Worm (Caenorhabditis elegans) whole organism, young adult: Measurements from ENCODE around the gene ifta-2.
A peak's percentile ranks its signal among the peaks of the same experiment; 100 is the strongest.

Experiments
- B0261.1 ChIP-seq: sonication (generic microtip); optimal IDR thresholded peaks from 2 replicates; lab custom pipeline; 2016; ENCODE audit warnings: mild to moderate bottlenecking, missing genetic modification characterization, moderate library complexity, missing compliant biosample characterization
- B0336.3 ChIP-seq: fragments of 200-800 bp; sonication (Bioruptor generic); IDR thresholded peaks from 2 replicates; pipeline ENCODE4 v1.3.6; 2022; ENCODE audit warnings: missing genetic modification characterization, missing compliant biosample characterization
- C17E4.6 ChIP-seq: fragments of 200-800 bp; sonication (Bioruptor generic); IDR thresholded peaks from 2 replicates; pipeline ENCODE4 v1.3.6; 2022; ENCODE audit warnings: missing genetic modification reagents, missing genetic modification characterization, missing compliant biosample characterization
- D2030.7 ChIP-seq: fragments of 200-800 bp; sonication (Bioruptor generic); IDR thresholded peaks from 2 replicates; pipeline ENCODE4 v1.3.6; 2022; ENCODE audit warnings: missing genetic modification reagents, missing genetic modification characterization, missing compliant biosample characterization
- F22D6.2 ChIP-seq: sonication (generic microtip); optimal IDR thresholded peaks from 2 replicates; lab custom pipeline; 2016; ENCODE audit warnings: mild to moderate bottlenecking, missing genetic modification characterization, missing compliant biosample characterization
- F55B11.4 ChIP-seq: sonication (generic microtip); optimal IDR thresholded peaks from 2 replicates; lab custom pipeline; 2016; ENCODE audit warnings: missing compliant biosample characterization, missing genetic modification characterization, borderline replicate concordance; ENCODE audit not compliant: insufficient read depth
- F57A8.1 ChIP-seq: fragments of 200-800 bp; sonication (Bioruptor generic); optimal IDR thresholded peaks from 2 replicates; lab custom pipeline; 2018; ENCODE audit warnings: mild to moderate bottlenecking, missing genetic modification characterization, moderate library complexity, missing compliant biosample characterization
- F57C9.4 ChIP-seq: sonication (generic microtip); optimal IDR thresholded peaks from 2 replicates; lab custom pipeline; 2017; ENCODE audit warnings: mild to moderate bottlenecking, missing genetic modification characterization, missing compliant biosample characterization
- K11D2.4 ChIP-seq: fragments of 200-800 bp; sonication (Bioruptor generic); IDR thresholded peaks from 2 replicates; pipeline ENCODE4 v1.3.6; 2022; ENCODE audit warnings: missing genetic modification reagents, missing genetic modification characterization, missing compliant biosample characterization
- K12H6.12 ChIP-seq: fragments of 200-800 bp; sonication (Bioruptor generic); optimal IDR thresholded peaks from 2 replicates; lab custom pipeline; 2018; ENCODE audit warnings: mild to moderate bottlenecking, missing genetic modification characterization, missing compliant biosample characterization
- T26A5.8 ChIP-seq: sonication (generic microtip); optimal IDR thresholded peaks from 2 replicates; lab custom pipeline; 2016; ENCODE audit warnings: missing genetic modification characterization, missing compliant biosample characterization
- Y79H2A.3 ChIP-seq: fragments of 200-800 bp; sonication (Bioruptor generic); conservative IDR thresholded peaks from 2 replicates; pipeline ENCODE4 v1.3.6; 2022; ENCODE audit warnings: missing genetic modification reagents, missing genetic modification characterization, missing compliant biosample characterization
- akir-1 ChIP-seq: fragments of 200-800 bp; sonication (Bioruptor generic); optimal IDR thresholded peaks from 2 replicates; lab custom pipeline; 2018; ENCODE audit warnings: mild to moderate bottlenecking, missing genetic modification characterization, moderate library complexity, missing compliant biosample characterization
- aptf-2 ChIP-seq: fragments of 200-800 bp; sonication (Bioruptor generic); conservative IDR thresholded peaks from 2 replicates; pipeline ENCODE4 v1.3.6; 2022; ENCODE audit warnings: missing genetic modification reagents, missing genetic modification characterization, missing compliant biosample characterization
- aptf-3 ChIP-seq: fragments of 200-800 bp; sonication (Bioruptor generic); IDR thresholded peaks from 2 replicates; pipeline ENCODE4 v1.3.6; 2022; ENCODE audit warnings: missing genetic modification characterization, missing compliant biosample characterization
- attf-3 ChIP-seq: fragments of 200-800 bp; sonication (Bioruptor generic); conservative IDR thresholded peaks from 2 replicates; pipeline ENCODE4 v1.3.6; 2022; ENCODE audit warnings: missing genetic modification reagents, missing genetic modification characterization, missing compliant biosample characterization
- attf-5 ChIP-seq: fragments of 200-800 bp; sonication (Bioruptor generic); optimal IDR thresholded peaks from 2 replicates; lab custom pipeline; 2018; ENCODE audit warnings: mild to moderate bottlenecking, missing genetic modification characterization, missing compliant biosample characterization
- bed-2 ChIP-seq: fragments of 200-800 bp; sonication (Bioruptor generic); IDR thresholded peaks from 2 replicates; pipeline ENCODE4 v1.3.6; 2022; ENCODE audit warnings: missing genetic modification reagents, missing genetic modification characterization, missing compliant biosample characterization
- ccch-3 ChIP-seq: fragments of 200-800 bp; sonication (Bioruptor generic); optimal IDR thresholded peaks from 2 replicates; lab custom pipeline; 2018; ENCODE audit warnings: mild to moderate bottlenecking, missing genetic modification characterization, missing compliant biosample characterization
- cebp-2 ChIP-seq: fragments of 200-800 bp; sonication (Bioruptor generic); IDR thresholded peaks from 2 replicates; pipeline ENCODE4 v1.3.6; 2022; ENCODE audit warnings: missing genetic modification characterization, missing compliant biosample characterization
- chd-7 ChIP-seq: sonication (generic microtip); optimal IDR thresholded peaks from 2 replicates; lab custom pipeline; 2016; ENCODE audit warnings: mild to moderate bottlenecking, missing genetic modification characterization, moderate library complexity, missing compliant biosample characterization
- dox-1 ChIP-seq: fragments of 200-800 bp; sonication (Bioruptor generic); IDR thresholded peaks from 2 replicates; pipeline ENCODE4 v1.3.6; 2022; ENCODE audit warnings: missing genetic modification reagents, missing genetic modification characterization, missing compliant biosample characterization
- ekl-4 ChIP-seq: fragments of 200-800 bp; sonication (Bioruptor generic); IDR thresholded peaks from 2 replicates; pipeline ENCODE4 v1.3.6; 2022; ENCODE audit warnings: missing genetic modification reagents, missing genetic modification characterization, missing compliant biosample characterization
- hmg-1.2 ChIP-seq: fragments of 200-800 bp; sonication (Bioruptor generic); IDR thresholded peaks from 2 replicates; pipeline ENCODE4 v1.3.6; 2022; ENCODE audit warnings: missing genetic modification reagents, missing genetic modification characterization, missing compliant biosample characterization
- hsf-1 ChIP-seq: fragments of 200-800 bp; sonication (Bioruptor generic); IDR thresholded peaks from 2 replicates; pipeline ENCODE4 v1.3.6; 2022; ENCODE audit warnings: missing genetic modification reagents, missing genetic modification characterization, missing compliant biosample characterization
- lag-1 ChIP-seq: fragments of 200-800 bp; sonication (Bioruptor generic); IDR thresholded peaks from 2 replicates; pipeline ENCODE4 v1.3.6; 2022; ENCODE audit warnings: missing genetic modification reagents, missing genetic modification characterization, missing compliant biosample characterization
- let-607 ChIP-seq, 2 experiments: fragments of 200-800 bp in 1 of 2; sonication (Bioruptor generic) in 1 of 2; sonication (generic microtip) in 1 of 2; optimal IDR thresholded peaks; 2 replicates each; lab custom pipeline; 2016 to 2018; ENCODE audit warnings: mild to moderate bottlenecking in 2 of 2, missing compliant biosample characterization in 2 of 2, missing genetic modification characterization in 2 of 2, moderate library complexity in 2 of 2, missing genotype in 1 of 2
- lsy-27 ChIP-seq: sonication (generic microtip); optimal IDR thresholded peaks from 2 replicates; lab custom pipeline; 2017; ENCODE audit warnings: missing genetic modification characterization, mild to moderate bottlenecking, missing compliant biosample characterization, antibody characterized with exemption, missing genotype, borderline replicate concordance; ENCODE audit not compliant: insufficient read depth
- madf-10 ChIP-seq: sonication (generic microtip); optimal IDR thresholded peaks from 2 replicates; lab custom pipeline; 2016; ENCODE audit warnings: mild to moderate bottlenecking, missing genetic modification characterization, missing compliant biosample characterization
- madf-3 ChIP-seq: fragments of 200-800 bp; sonication (Bioruptor generic); IDR thresholded peaks from 2 replicates; pipeline ENCODE4 v1.3.6; 2022; ENCODE audit warnings: missing genetic modification reagents, missing genetic modification characterization, missing compliant biosample characterization
- madf-6 ChIP-seq: fragments of 200-800 bp; sonication (Bioruptor generic); IDR thresholded peaks from 2 replicates; pipeline ENCODE4 v1.3.6; 2022; ENCODE audit warnings: missing genetic modification reagents, missing genetic modification characterization, missing compliant biosample characterization
- mcd-1 ChIP-seq: fragments of 200-800 bp; sonication (Bioruptor generic); IDR thresholded peaks from 2 replicates; pipeline ENCODE4 v1.3.6; 2022; ENCODE audit warnings: missing genetic modification reagents, missing genetic modification characterization, missing compliant biosample characterization
- mes-4 ChIP-seq: sonication (generic microtip); optimal IDR thresholded peaks from 2 replicates; lab custom pipeline; 2016; ENCODE audit warnings: missing genotype, missing genetic modification characterization, missing compliant biosample characterization
- nfya-2 ChIP-seq: fragments of 200-800 bp; sonication (Bioruptor generic); IDR thresholded peaks from 2 replicates; pipeline ENCODE4 v1.3.6; 2022; ENCODE audit warnings: missing genetic modification reagents, missing genetic modification characterization, missing compliant biosample characterization
- nhr-120 ChIP-seq: fragments of 200-800 bp; sonication (Bioruptor generic); IDR thresholded peaks from 2 replicates; pipeline ENCODE4 v1.3.6; 2022; ENCODE audit warnings: missing genetic modification characterization, missing compliant biosample characterization
- nhr-90 ChIP-seq: sonication (generic microtip); optimal IDR thresholded peaks from 2 replicates; lab custom pipeline; 2016; ENCODE audit warnings: missing genotype, mild to moderate bottlenecking, missing genetic modification characterization, missing compliant biosample characterization
- pha-4 ChIP-seq: fragments of 150-350 bp; sonication (generic microtip); optimal IDR thresholded peaks from 2 replicates; lab custom pipeline; 2014; ENCODE audit warnings: missing biosample characterization, missing genetic modification reagents, missing genetic modification characterization
- snpc-3.4 ChIP-seq: sonication (generic microtip); optimal IDR thresholded peaks from 2 replicates; lab custom pipeline; 2017; ENCODE audit warnings: missing genetic modification characterization, mild to moderate bottlenecking, missing compliant biosample characterization, antibody characterized with exemption, moderate library complexity, missing genotype, missing genetic modification reagents
- snpc-4 ChIP-seq, 5 experiments: fragments of 150-350 bp in 1 of 5; sonication (generic microtip) in 4 of 5; optimal IDR thresholded peaks; 2 replicates each; lab custom pipeline; 2014 to 2018; ENCODE audit warnings: missing genetic modification characterization in 5 of 5, missing biosample characterization in 3 of 5, antibody characterized with exemption in 2 of 5, mild to moderate bottlenecking in 2 of 5, missing compliant biosample characterization in 2 of 5, missing genotype in 2 of 5, moderate library complexity in 2 of 5, missing genetic modification reagents in 1 of 5
- unc-62 ChIP-seq: fragments of 150-350 bp; optimal IDR thresholded peaks from 2 replicates; lab custom pipeline; 2014; ENCODE audit warnings: missing biosample characterization, missing genetic modification reagents, missing genetic modification characterization
- ztf-25 ChIP-seq: fragments of 200-800 bp; sonication (Bioruptor generic); IDR thresholded peaks from 2 replicates; pipeline ENCODE4 v1.3.6; 2022; ENCODE audit warnings: missing genetic modification reagents, missing genetic modification characterization, missing compliant biosample characterization
- ztf-28 ChIP-seq: fragments of 200-800 bp; sonication (Bioruptor generic); IDR thresholded peaks from 2 replicates; pipeline ENCODE4 v1.3.6; 2022; ENCODE audit warnings: missing genetic modification reagents, missing genetic modification characterization, missing compliant biosample characterization
- ztf-6 ChIP-seq: fragments of 200-800 bp; sonication (Bioruptor generic); IDR thresholded peaks from 2 replicates; pipeline ENCODE4 v1.3.6; 2022; ENCODE audit warnings: missing genetic modification reagents, missing genetic modification characterization, missing compliant biosample characterization

Gene ifta-2

DNA sequence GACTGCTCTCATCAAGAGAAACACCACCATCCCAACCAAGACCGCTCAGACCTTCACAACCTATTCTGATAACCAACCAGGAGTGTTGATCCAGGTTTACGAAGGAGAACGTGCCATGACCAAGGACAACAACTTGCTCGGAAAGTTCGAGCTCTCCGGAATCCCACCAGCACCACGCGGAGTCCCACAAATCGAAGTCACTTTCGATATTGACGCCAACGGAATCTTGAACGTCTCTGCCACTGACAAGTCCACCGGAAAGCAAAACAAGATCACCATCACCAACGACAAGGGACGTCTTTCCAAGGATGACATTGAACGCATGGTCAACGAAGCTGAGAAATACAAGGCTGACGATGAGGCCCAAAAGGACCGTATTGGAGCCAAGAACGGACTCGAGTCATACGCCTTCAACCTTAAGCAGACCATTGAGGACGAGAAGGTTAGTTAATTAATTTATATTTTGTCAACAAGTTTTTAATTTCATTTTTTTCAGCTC, 21.3 kb downstream of the ifta-2 start (continued):
- no peak for TF ChIP-seq F57C9.4
- TF ChIP-seq hsf-1 (GFP tag; lab: Robert Waterston, UW): no peak
- 0 out of 2 replicates have a peak, but pooled peaks have one; percentile 6 for TF ChIP-seq ekl-4
- TF ChIP-seq B0336.3: no peak
- TF ChIP-seq lag-1 (GFP tag; lab: Robert Waterston, UW): no peak
- TF ChIP-seq mcd-1 (GFP tag; lab: Robert Waterston, UW): 0 out of 2 replicates have a peak, but pooled peaks have one; percentile 3
- no peak for TF ChIP-seq lsy-27 (tag; lab: Kevin White, UChicago)
- no peak for TF ChIP-seq ztf-25 (GFP tag; lab: Robert Waterston, UW)
- TF ChIP-seq madf-3: peak; percentile 2; the same call in 1 of the 2 replicates

DNA sequence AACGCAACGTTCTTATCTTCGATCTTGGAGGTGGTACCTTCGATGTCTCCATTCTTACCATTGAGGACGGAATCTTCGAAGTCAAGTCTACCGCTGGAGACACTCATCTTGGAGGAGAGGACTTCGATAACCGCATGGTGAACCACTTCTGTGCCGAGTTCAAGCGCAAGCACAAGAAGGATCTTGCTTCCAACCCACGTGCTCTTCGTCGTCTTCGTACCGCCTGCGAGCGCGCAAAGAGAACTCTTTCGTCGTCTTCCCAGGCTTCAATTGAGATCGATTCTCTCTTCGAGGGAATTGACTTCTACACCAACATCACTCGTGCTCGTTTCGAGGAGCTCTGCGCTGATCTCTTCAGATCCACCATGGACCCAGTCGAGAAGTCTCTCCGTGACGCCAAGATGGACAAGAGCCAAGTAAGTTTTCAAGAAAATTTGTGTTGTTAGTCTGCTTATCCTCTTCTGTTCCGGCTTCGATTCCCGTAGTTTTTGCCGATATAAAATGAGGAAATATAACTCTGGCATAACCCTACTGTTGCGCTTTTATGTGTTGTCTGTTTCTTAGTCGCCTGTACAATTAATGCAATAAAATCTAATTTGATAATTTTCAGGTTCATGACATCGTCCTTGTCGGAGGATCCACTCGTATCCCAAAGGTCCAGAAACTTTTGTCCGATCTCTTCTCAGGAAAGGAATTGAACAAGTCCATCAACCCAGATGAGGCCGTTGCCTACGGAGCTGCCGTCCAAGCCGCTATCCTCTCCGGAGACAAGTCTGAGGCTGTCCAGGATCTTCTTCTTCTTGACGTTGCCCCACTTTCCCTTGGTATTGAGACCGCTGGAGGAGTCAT, 22.0 kb downstream of the ifta-2 start:
- TF ChIP-seq nhr-120 (GFP tag; lab: Robert Waterston, UW) (no peak), madf-3 (peak; percentile 79), Y79H2A.3 (GFP tag; lab: Robert Waterston, UW) (no peak), ztf-28 (no peak), ztf-6 (GFP tag; lab: Robert Waterston, UW) (no peak), chd-7 (no peak), pha-4 (tag; lab: Kevin White, UChicago) (no peak), snpc-4 (GFP tag; optimal IDR thresholded peaks at IDR 0.05; lab: Kevin White, UChicago) (no peak), snpc-4 (tag; optimal IDR thresholded peaks at IDR 0.05; lab: Kevin White, UChicago) (peak in 2 of 4 experiments; percentile 18 to 59), madf-6 (GFP tag; lab: Robert Waterston, UW) (peak; percentile 67; the same call in 1 of the 2 replicates), akir-1 (GFP tag; lab: Kevin White, UChicago) (no peak), attf-3 (no peak), nfya-2 (GFP tag; lab: Robert Waterston, UW) (0 out of 2 replicates have a peak, but pooled peaks have one; percentile 24), F22D6.2 (tag; lab: Kevin White, UChicago) (no peak), K12H6.12 (tag; lab: Kevin White, UChicago) (peak; percentile 0), hsf-1 (GFP tag; lab: Robert Waterston, UW) (peak; percentile 77), nhr-90 (no peak), unc-62 (GFP tag; lab: Kevin White, UChicago) (no peak), let-607 (tag; optimal IDR thresholded peaks at IDR 0.05; lab: Kevin White, UChicago) (no peak), bed-2 (GFP tag; lab: Robert Waterston, UW) (0 out of 2 replicates have a peak, but pooled peaks have one; percentile 6), aptf-3 (GFP tag; lab: Robert Waterston, UW) (0 out of 2 replicates have a peak, but pooled peaks have one; percentile 8), K11D2.4 (GFP tag; lab: Robert Waterston, UW) (peak; percentile 52; the same call in 1 of the 2 replicates), C17E4.6 (GFP tag; lab: Robert Waterston, UW) (0 out of 2 replicates have a peak, but pooled peaks have one; percentile 12), aptf-2 (GFP tag; lab: Robert Waterston, UW) (no peak), snpc-3.4 (tag; lab: Kevin White, UChicago) (no peak), mes-4 (tag; lab: Kevin White, UChicago) (no peak), cebp-2 (GFP tag; lab: Robert Waterston, UW) (peak; percentile 22; the same call in 1 of the 2 replicates), dox-1 (GFP tag; lab: Robert Waterston, UW) (peak; percentile 4), B0261.1 (no peak), hmg-1.2 (GFP tag; lab: Robert Waterston, UW) (no peak), F57A8.1 (no peak), ekl-4 (peak; percentile 60; the same call in 1 of the 2 replicates), madf-10 (tag; lab: Kevin White, UChicago) (no peak), F55B11.4 (tag; lab: Kevin White, UChicago) (no peak), T26A5.8 (tag; lab: Kevin White, UChicago) (no peak), attf-5 (GFP tag; lab: Kevin White, UChicago) (peak; percentile 24), ccch-3 (no peak), D2030.7 (GFP tag; lab: Robert Waterston, UW) (no peak; the same call in 1 of the 2 replicates)
